Worm (Caenorhabditis elegans): Measurements from ENCODE around the gene cyn-4.
"Not testable (repeated sequence)": the region's sequence is repeated elsewhere in the genome, so short reads cannot be mapped to it uniquely, and the experiment has no call there.

Gene cyn-4

ce11 chrII:10910219-10910618, 37.8 kb upstream of the cyn-4 start, which contains the start of gene sra-11:
TSS of gene sra-11 (minus strand) at chrII:10910319.
- no peak for TF ChIP-seq hlh-11 (tag; optimal IDR thresholded peaks at IDR 0.05)
- no peak for TF ChIP-seq attf-4 (tag; optimal IDR thresholded peaks at IDR 0.05)
- TF ChIP-seq lin-39 (tag; optimal IDR thresholded peaks at IDR 0.05): no peak
- no peak for TF ChIP-seq egl-43 (GFP tag; IDR thresholded peaks at IDR 0.05)
- TF ChIP-seq nhr-77 (tag; optimal IDR thresholded peaks at IDR 0.05): no peak
- TF ChIP-seq mdl-1 (tag; optimal IDR thresholded peaks at IDR 0.05): no peak
- no peak for TF ChIP-seq ceh-32 (tag; optimal IDR thresholded peaks at IDR 0.05; ENCODE audit: poor library complexity)
- no peak for TF ChIP-seq spr-3 (GFP tag; optimal IDR thresholded peaks at IDR 0.05)
- no peak for TF ChIP-seq mxl-2 (GFP tag; conservative IDR thresholded peaks at IDR 0.05)

- TF ChIP-seq jun-1 (tag; optimal IDR thresholded peaks at IDR 0.05); saeg-2 (GFP tag; IDR thresholded peaks at IDR 0.05); ceh-32 (tag; optimal IDR thresholded peaks at IDR 0.05; ENCODE audit: poor library complexity): not testable (repeated sequence)
These were observed 32.0 kb upstream of the cyn-4 start, which contains the start of gene sra-12 for ce11 chrII:10904379-10904778. TSS of gene sra-12 (minus strand) at chrII:10904479.

ce11 chrII:10902104-10902503, 29.7 kb upstream of the cyn-4 start, which contains the start of gene gly-1:
TSS of gene gly-1 (minus strand) at chrII:10902204.
- TF ChIP-seq lin-1 (GFP tag; IDR thresholded peaks at IDR 0.05) (no peak), aly-2 (tag; optimal IDR thresholded peaks at IDR 0.05) (no peak), lin-38 (GFP tag; IDR thresholded peaks at IDR 0.05) (no peak), tag-97 (GFP tag; IDR thresholded peaks at IDR 0.05) (no peak), spr-3 (GFP tag; optimal IDR thresholded peaks at IDR 0.05) (no peak), nhr-102 (tag; optimal IDR thresholded peaks at IDR 0.05) (no peak), ceh-82 (tag; optimal IDR thresholded peaks at IDR 0.05) (no peak), ZK546.5 (tag; optimal IDR thresholded peaks at IDR 0.05) (no peak), ctbp-1 (GFP tag; IDR thresholded peaks at IDR 0.05) (no peak), lir-3 (tag; optimal IDR thresholded peaks at IDR 0.05) (no peak), ceh-62 (tag; optimal IDR thresholded peaks at IDR 0.05) (no peak), ceh-28 (tag; optimal IDR thresholded peaks at IDR 0.05) (no peak), unc-62 (GFP tag; optimal IDR thresholded peaks at IDR 0.05 in 1 of 2) (no peak), unc-62 (tag; optimal IDR thresholded peaks at IDR 0.05) (no peak), Y5F2A.4 (GFP tag; optimal IDR thresholded peaks at IDR 0.05) (no peak), hif-1 (tag; optimal IDR thresholded peaks at IDR 0.05) (no peak), dmd-6 (GFP tag; IDR thresholded peaks at IDR 0.05) (no peak), lsy-2 (tag; optimal IDR thresholded peaks at IDR 0.05) (no peak), nhr-42 (GFP tag; IDR thresholded peaks at IDR 0.05) (no peak)

- no peak for TF ChIP-seq tag-97 (GFP tag; IDR thresholded peaks at IDR 0.05)
- no peak for TF ChIP-seq lsy-2 (tag; optimal IDR thresholded peaks at IDR 0.05)
- TF ChIP-seq nhr-77 (tag; optimal IDR thresholded peaks at IDR 0.05): no peak
These were observed 26.6 kb upstream of the cyn-4 start for ce11 chrII:10898998-10899397.

- TF ChIP-seq ztf-7 (tag; optimal IDR thresholded peaks at IDR 0.05) (no peak), mxl-3 (GFP tag; optimal IDR thresholded peaks at IDR 0.05) (no peak), zip-2 (tag; optimal IDR thresholded peaks at IDR 0.05) (no peak), hlh-30 (tag; optimal IDR thresholded peaks at IDR 0.05; ENCODE audit: insufficient read depth) (no peak), Y75B8A.6 (GFP tag; IDR thresholded peaks at IDR 0.05) (no peak), lin-29 (GFP tag; IDR thresholded peaks at IDR 0.05) (no peak), nhr-76 (tag; optimal IDR thresholded peaks at IDR 0.05) (no peak), daf-19 (GFP tag; conservative IDR thresholded peaks at IDR 0.05) (no peak), nhr-237 (tag; optimal IDR thresholded peaks at IDR 0.05) (no peak), ama-1 (optimal IDR thresholded peaks at IDR 0.05) (no peak), nhr-48 (tag; optimal IDR thresholded peaks at IDR 0.05) (no peak), nhr-6 (tag; optimal IDR thresholded peaks at IDR 0.05) (no peak), set-16 (GFP tag; IDR thresholded peaks at IDR 0.05) (no peak), unc-130 (GFP tag; optimal IDR thresholded peaks at IDR 0.05) (no peak), F49E8.2 (tag; optimal IDR thresholded peaks at IDR 0.05; ENCODE audit: borderline replicate concordance) (no peak), mdt-29 (GFP tag; IDR thresholded peaks at IDR 0.05) (no peak), Y48G9A.11 (GFP tag; IDR thresholded peaks at IDR 0.05) (no peak), nhr-102 (tag; optimal IDR thresholded peaks at IDR 0.05) (no peak)
These were observed 23.5 kb upstream of the cyn-4 start for ce11 chrII:10895959-10896358.
